Worm (Caenorhabditis elegans): Measurements from ENCODE around the gene F32D8.2.
A peak's percentile ranks its signal among the peaks of the same experiment; 100 is the strongest.

Gene F32D8.2

DNA sequence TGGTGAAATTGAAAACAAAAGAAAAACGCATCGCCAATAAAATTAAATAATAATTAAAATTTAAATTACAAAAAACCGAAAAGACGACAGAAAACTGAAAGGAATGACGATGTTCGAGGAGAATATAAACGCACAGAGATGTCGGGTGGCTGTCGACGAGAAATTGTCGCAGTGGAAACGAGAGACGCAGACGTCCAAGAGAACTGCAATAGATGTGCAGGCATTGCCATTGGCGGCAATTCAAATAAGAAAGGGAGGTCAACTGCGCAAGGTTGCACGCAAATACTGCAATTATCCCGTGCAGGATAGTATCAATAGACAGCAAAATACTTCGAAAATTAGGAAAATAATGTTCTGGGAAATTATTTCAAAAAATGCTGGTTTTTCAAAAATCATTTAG lies 13.6 kb downstream of the F32D8.2 start (continued):
- TF ChIP-seq ztf-25 (GFP tag; IDR thresholded peaks at IDR 0.05) (no peak), let-607 (tag; optimal IDR thresholded peaks at IDR 0.05) (peak; percentile 100), madf-10 (tag; optimal IDR thresholded peaks at IDR 0.05) (peak; percentile 95), ama-1 (optimal IDR thresholded peaks at IDR 0.05) (peak; percentile 55), ama-1 (GFP tag; optimal IDR thresholded peaks at IDR 0.05) (peak in 1 of 2 experiments; percentile 69), F49E8.2 (tag; optimal IDR thresholded peaks at IDR 0.05; ENCODE audit: insufficient read depth) (peak; percentile 95), Y53F4B.3 (GFP tag; IDR thresholded peaks at IDR 0.05) (peak; percentile 75; the same call in 1 of the 2 replicates), mel-28 (tag; optimal IDR thresholded peaks at IDR 0.05; ENCODE audit: borderline replicate concordance) (peak; percentile 1), F52B5.7 (tag; optimal IDR thresholded peaks at IDR 0.05) (peak; percentile 87), F22D6.2 (tag; optimal IDR thresholded peaks at IDR 0.05) (peak; percentile 91), lin-54 (GFP tag; optimal IDR thresholded peaks at IDR 0.05) (peak; percentile 100), F23B12.7 (tag; optimal IDR thresholded peaks at IDR 0.05; ENCODE audit: insufficient read depth) (peak; percentile 89), zim-3 (tag; optimal IDR thresholded peaks at IDR 0.05) (peak; percentile 94), ekl-4 (GFP tag; IDR thresholded peaks at IDR 0.05) (peak; percentile 97), K12H6.12 (tag; optimal IDR thresholded peaks at IDR 0.05) (peak; percentile 97), egrh-3 (GFP tag; IDR thresholded peaks at IDR 0.05) (peak; percentile 73), C17E4.6 (GFP tag; IDR thresholded peaks at IDR 0.05) (peak; percentile 94), F37B4.10 (GFP tag; IDR thresholded peaks at IDR 0.05) (0 out of 2 replicates have a peak, but pooled peaks have one; percentile 90), D2030.7 (GFP tag; IDR thresholded peaks at IDR 0.05) (peak; percentile 95), let-526 (GFP tag; IDR thresholded peaks at IDR 0.05) (peak; percentile 95), dox-1 (GFP tag; IDR thresholded peaks at IDR 0.05) (peak; percentile 99), ceh-40 (GFP tag; IDR thresholded peaks at IDR 0.05) (peak; percentile 87), unc-62 (GFP tag; optimal IDR thresholded peaks at IDR 0.05) (peak; percentile 81), Y53G8AR.9 (GFP tag; conservative IDR thresholded peaks at IDR 0.05) (peak; percentile 98), sdz-38 (tag; optimal IDR thresholded peaks at IDR 0.05) (no peak), efl-1 (GFP tag; optimal IDR thresholded peaks at IDR 0.05) (peak; percentile 98), madf-3 (GFP tag; IDR thresholded peaks at IDR 0.05) (peak; percentile 98), F10E7.11 (tag; optimal IDR thresholded peaks at IDR 0.05) (peak; percentile 87), snpc-3.4 (tag; optimal IDR thresholded peaks at IDR 0.05) (peak; percentile 92), ets-4 (GFP tag; optimal IDR thresholded peaks at IDR 0.05) (peak; percentile 96), nhr-120 (GFP tag; IDR thresholded peaks at IDR 0.05) (0 out of 2 replicates have a peak, but pooled peaks have one; percentile 69), rpc-1 (optimal IDR thresholded peaks at IDR 0.05) (no peak), rpc-1 (tag; optimal IDR thresholded peaks at IDR 0.05) (no peak), attf-3 (GFP tag; conservative IDR thresholded peaks at IDR 0.05) (peak; percentile 83), T26A5.8 (tag; optimal IDR thresholded peaks at IDR 0.05) (peak; percentile 38), gei-17 (GFP tag; optimal IDR thresholded peaks at IDR 0.05) (peak; percentile 82), tbp1 (GFP tag; optimal IDR thresholded peaks at IDR 0.05) (peak; percentile 79), akir-1 (GFP tag; optimal IDR thresholded peaks at IDR 0.05) (peak; percentile 71), nfya-1 (tag; optimal IDR thresholded peaks at IDR 0.05; ENCODE audit: borderline replicate concordance, insufficient read depth) (no peak), ZK185.1 (tag; optimal IDR thresholded peaks at IDR 0.05; ENCODE audit: poor library complexity, severe bottlenecking) (peak; percentile 97), T07F8.4 (tag; optimal IDR thresholded peaks at IDR 0.05) (peak; percentile 81), bed-2 (GFP tag; IDR thresholded peaks at IDR 0.05) (peak; percentile 81; the same call in 1 of the 2 replicates), B0261.1 (tag; optimal IDR thresholded peaks at IDR 0.05) (peak; percentile 33), K11D2.4 (GFP tag; IDR thresholded peaks at IDR 0.05) (peak; percentile 96), mxl-1 (tag; optimal IDR thresholded peaks at IDR 0.05) (no peak), C06A6.2 (GFP tag; conservative IDR thresholded peaks at IDR 0.05) (peak; percentile 95), madf-8 (GFP tag; conservative IDR thresholded peaks at IDR 0.05) (peak; percentile 80), lin-35 (GFP tag; optimal IDR thresholded peaks at IDR 0.05) (peak; percentile 94 to 99 (median 99)), F55B11.4 (tag; optimal IDR thresholded peaks at IDR 0.05; ENCODE audit: borderline replicate concordance, insufficient read depth) (no peak)

All from whole organism, young adult.